Worm (Caenorhabditis elegans): ENCODE measurements around the gene D2023.4.

- TF ChIP-seq efl-3 (GFP tag; optimal IDR thresholded peaks at IDR 0.05) (no peak), nhr-237 (tag; optimal IDR thresholded peaks at IDR 0.05) (peak; percentile 54), tbx-2 (tag; optimal IDR thresholded peaks at IDR 0.05) (peak; percentile 27), lin-13 (GFP tag; optimal IDR thresholded peaks at IDR 0.05) (no peak), tlp-1 (tag; optimal IDR thresholded peaks at IDR 0.05) (no peak), sptf-1 (tag; optimal IDR thresholded peaks at IDR 0.05) (no peak), ets-5 (GFP tag; IDR thresholded peaks at IDR 0.05) (no peak), mab-9 (GFP tag; IDR thresholded peaks at IDR 0.05) (no peak), zag-1 (tag; optimal IDR thresholded peaks at IDR 0.05) (no peak), blmp-1 (tag; optimal IDR thresholded peaks at IDR 0.05) (no peak), lin-35 (GFP tag; optimal IDR thresholded peaks at IDR 0.05) (no peak), nhr-28 (tag; optimal IDR thresholded peaks at IDR 0.05) (no peak), elt-3 (tag; optimal IDR thresholded peaks at IDR 0.05) (no peak), elt-2 (tag; optimal IDR thresholded peaks at IDR 0.05) (no peak)
Observed at ce11 chrV:11854905-11855304, 29.3 kb upstream of the D2023.4 start.
